Fruit fly (Drosophila melanogaster): Measurements from ENCODE around the gene Npc2c.
A peak's percentile ranks its signal among the peaks of the same experiment; 100 is the strongest.

Npc2c gene

DNA sequence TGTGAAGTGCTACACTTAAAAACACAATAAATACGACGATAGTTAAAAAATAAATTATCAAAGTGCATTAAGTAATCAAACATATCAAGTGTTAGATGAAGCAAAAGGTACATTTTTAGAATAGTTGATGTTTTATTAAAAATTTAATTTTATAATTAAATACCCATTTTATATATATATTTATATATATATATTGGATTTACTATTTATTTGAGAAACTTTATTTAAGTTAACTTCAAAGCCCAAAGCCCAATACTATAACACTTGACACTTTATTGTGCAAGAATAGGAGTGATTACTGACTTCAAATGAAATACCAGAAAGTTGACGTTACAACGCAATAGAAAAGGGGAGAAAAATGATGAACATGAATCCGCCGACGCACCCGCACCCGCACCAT, 10.8 kb downstream of the Npc2c start, which contains the start of gene nerfin-2:
Gene nerfin-2, plus strand, starts transcription at position 301 of the 400 bp plus-strand sequence.
- TF ChIP-seq CG32532 (GFP tag; IDR thresholded peaks at IDR 0.05) = no peak
- no peak for TF ChIP-seq Ets97D (GFP tag; optimal IDR thresholded peaks at IDR 0.05)
- no peak for TF ChIP-seq nau (GFP tag; optimal IDR thresholded peaks at IDR 0.05)
- TF ChIP-seq gcm2 (GFP tag; optimal IDR thresholded peaks at IDR 0.05) = no peak
- TF ChIP-seq Ravus (GFP tag; IDR thresholded peaks at IDR 0.05) = no peak
- no peak for TF ChIP-seq CG6765 (GFP tag; optimal IDR thresholded peaks at IDR 0.05)
- TF ChIP-seq tap (tag; optimal IDR thresholded peaks at IDR 0.05) = no peak
- TF ChIP-seq az2 (GFP tag; optimal IDR thresholded peaks at IDR 0.05) = no peak
- no peak for TF ChIP-seq Pdp1 (GFP tag; optimal IDR thresholded peaks at IDR 0.05)
- no peak for TF ChIP-seq CG8388 (GFP tag; optimal IDR thresholded peaks at IDR 0.05)
- no peak for TF ChIP-seq dan (GFP tag; IDR thresholded peaks at IDR 0.05)

DNA sequence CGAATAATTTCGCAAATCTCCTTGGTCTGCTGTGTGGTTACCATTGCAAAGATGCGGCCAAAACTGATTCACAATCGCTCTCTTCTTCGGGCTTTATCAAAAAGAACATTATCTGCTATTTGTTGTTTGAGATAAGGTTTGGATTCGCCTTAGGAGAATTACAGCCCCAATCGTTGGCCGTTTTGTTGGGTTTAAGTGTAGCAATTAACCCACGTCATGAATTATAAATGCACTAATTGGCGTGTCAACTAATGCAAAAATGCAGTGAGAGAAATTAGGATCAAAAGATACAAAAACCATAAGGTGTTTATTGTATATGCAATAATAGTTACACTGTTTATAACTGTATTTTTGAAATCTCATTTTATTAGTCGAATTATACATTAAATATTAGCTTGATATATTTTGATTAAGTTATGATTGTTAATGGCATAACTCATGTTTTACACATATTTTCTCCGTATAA, 15.3 kb downstream of the Npc2c start, which contains the start of gene Alp13:
Gene Alp13, minus strand, starts transcription at position 51 of the 466 bp plus-strand sequence.
- TF ChIP-seq Atf6 (GFP tag; IDR thresholded peaks at IDR 0.05) (no peak), peb (GFP tag; IDR thresholded peaks at IDR 0.05) (no peak), CG30403 (GFP tag; optimal IDR thresholded peaks at IDR 0.05) (no peak), CG1233 (GFP tag; optimal IDR thresholded peaks at IDR 0.05) (no peak), BEAF-32 (GFP tag; optimal IDR thresholded peaks at IDR 0.05) (no peak)

DNA sequence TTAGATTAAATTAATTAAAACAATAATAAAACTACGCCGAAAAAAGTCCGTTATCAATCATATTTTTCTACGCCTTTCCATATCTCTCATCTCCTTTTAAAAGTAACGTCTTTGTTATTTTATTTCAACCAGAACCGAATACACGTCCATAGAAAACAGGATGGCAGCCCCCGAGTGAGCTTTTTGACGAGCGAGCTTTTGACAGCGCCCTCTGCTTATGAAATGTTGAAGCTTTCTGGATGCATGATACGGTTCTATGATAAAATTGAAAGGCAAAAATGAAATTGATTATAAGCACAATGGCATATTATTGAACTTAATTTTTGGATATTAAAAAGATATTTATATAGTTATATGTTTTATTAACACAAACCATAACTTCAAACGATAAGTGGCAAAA, 16.6 kb downstream of the Npc2c start:
- TF ChIP-seq CG2120 (GFP tag; optimal IDR thresholded peaks at IDR 0.05) (peak; percentile 6), CTCF (GFP tag; optimal IDR thresholded peaks at IDR 0.05) (peak; percentile 93), HmgZ (tag; optimal IDR thresholded peaks at IDR 0.05) (peak; percentile 28), zen (tag; optimal IDR thresholded peaks at IDR 0.05) (no peak), CG11456 (GFP tag; IDR thresholded peaks at IDR 0.05) (no peak), exex (tag; optimal IDR thresholded peaks at IDR 0.05) (no peak), dpn (GFP tag; optimal IDR thresholded peaks at IDR 0.05) (peak in 1 of 2 experiments; percentile 13), Lhr (GFP tag; optimal IDR thresholded peaks at IDR 0.05) (peak; percentile 20), tin (GFP tag; optimal IDR thresholded peaks at IDR 0.05) (no peak), nerfin-2 (GFP tag; IDR thresholded peaks at IDR 0.05; ENCODE audit: partially characterized antibody) (peak; percentile 7; the same call in 1 of the 2 replicates), trem (tag; optimal IDR thresholded peaks at IDR 0.05) (peak; percentile 95), Rfx (GFP tag; IDR thresholded peaks at IDR 0.05) (peak; percentile 40; the same call in 1 of the 2 replicates), Myb (GFP tag; optimal IDR thresholded peaks at IDR 0.05) (peak; percentile 95), org-1 (GFP tag; optimal IDR thresholded peaks at IDR 0.05) (no peak), Med (GFP tag) (peak; percentile 68), onecut (GFP tag; IDR thresholded peaks at IDR 0.05) (peak; percentile 17; the same call in 1 of the 2 replicates), CG1792 (GFP tag; optimal IDR thresholded peaks at IDR 0.05) (no peak), CG12659 (GFP tag; optimal IDR thresholded peaks at IDR 0.05) (peak; percentile 21), caup (GFP tag; optimal IDR thresholded peaks at IDR 0.05; ENCODE audit: severe bottlenecking) (no peak), CG13287 (GFP tag; IDR thresholded peaks at IDR 0.05; ENCODE audit: partially characterized antibody) (peak; percentile 10; the same call in 1 of the 2 replicates), chinmo (GFP tag; IDR thresholded peaks at IDR 0.05; ENCODE audit: partially characterized antibody) (0 out of 4 replicates have a peak, but pooled peaks have one; percentile 14), Oaz (GFP tag; IDR thresholded peaks at IDR 0.05) (no peak), CG9797 (GFP tag; optimal IDR thresholded peaks at IDR 0.05) (no peak), CG7928 (GFP tag; optimal IDR thresholded peaks at IDR 0.05) (no peak), CG10979 (tag; optimal IDR thresholded peaks at IDR 0.05) (no peak), Dip2 (GFP tag; IDR thresholded peaks at IDR 0.05) (peak; percentile 89), CoRest (tag; optimal IDR thresholded peaks at IDR 0.05) (peak; percentile 21), CG32532 (GFP tag; IDR thresholded peaks at IDR 0.05) (peak; percentile 27; the same call in 1 of the 2 replicates), CG12769 (tag; optimal IDR thresholded peaks at IDR 0.05) (peak; percentile 97), Hmr (GFP tag; optimal IDR thresholded peaks at IDR 0.05) (peak; percentile 37), lmd (GFP tag; IDR thresholded peaks at IDR 0.05) (no peak), CG10462 (GFP tag; optimal IDR thresholded peaks at IDR 0.05) (no peak), Ssrp (tag; optimal IDR thresholded peaks at IDR 0.05) (no peak)

Data from whole organism, embryonic.